Fruit fly (Drosophila melanogaster) whole organism, wandering third instar larva: ENCODE data around the gene CG17362.

Source experiments
- Abd-B ChIP-seq: fragments of >200 bp; optimal IDR thresholded peaks from 2 replicates; lab custom pipeline; 2017; ENCODE audit warnings: missing biosample characterization, missing genetic modification characterization
- CG9705 ChIP-seq: fragments of 200-800 bp; sonication (Bioruptor generic); optimal IDR thresholded peaks from 2 replicates; lab custom pipeline; 2018; ENCODE audit warnings: missing biosample characterization, mild to moderate bottlenecking, missing genetic modification characterization
- CrebA ChIP-seq: fragments of 200-800 bp; sonication (Bioruptor generic); optimal IDR thresholded peaks from 2 replicates; lab custom pipeline; 2016; ENCODE audit warnings: missing biosample characterization, mild to moderate bottlenecking, missing genetic modification characterization, borderline replicate concordance
- Dfd ChIP-seq: fragments of >200 bp; optimal IDR thresholded peaks from 2 replicates; lab custom pipeline; 2017; ENCODE audit warnings: missing biosample characterization, missing genetic modification characterization
- Dif ChIP-seq: fragments of 200-275, 200-300 bp; sonication (Bioruptor generic); optimal IDR thresholded peaks from 2 replicates; lab custom pipeline; 2018; ENCODE audit warnings: missing biosample characterization, missing genetic modification characterization; ENCODE audit not compliant: partially characterized antibody
- GATAd ChIP-seq: sonication (Bioruptor generic); optimal IDR thresholded peaks from 2 replicates; lab custom pipeline; 2016; ENCODE audit warnings: missing biosample characterization, missing genetic modification characterization
- HLH106 ChIP-seq: fragments of 200-800 bp; optimal IDR thresholded peaks from 3 replicates; lab custom pipeline; 2019; ENCODE audit warnings: missing biosample characterization, mild to moderate bottlenecking, missing genetic modification characterization, moderate library complexity
- Hnf4 ChIP-seq: fragments of 200-800 bp; sonication (Bioruptor generic); optimal IDR thresholded peaks from 2 replicates; lab custom pipeline; 2016; ENCODE audit warnings: missing biosample characterization, mild to moderate bottlenecking, missing genetic modification characterization
- Hr78 ChIP-seq: fragments of >200 bp; optimal IDR thresholded peaks from 2 replicates; lab custom pipeline; 2017; ENCODE audit warnings: missing biosample characterization, missing genetic modification characterization
- Hr83 ChIP-seq: fragments of 200-300 bp; sonication (Bioruptor generic); optimal IDR thresholded peaks from 2 replicates; lab custom pipeline; 2016; ENCODE audit warnings: missing biosample characterization, mild to moderate bottlenecking, missing genetic modification characterization, moderate library complexity; ENCODE audit not compliant: poor library complexity, severe bottlenecking
- Jra ChIP-seq: sonication (Bioruptor generic); optimal IDR thresholded peaks from 2 replicates; lab custom pipeline; 2016; ENCODE audit warnings: missing biosample characterization, missing genetic modification characterization
- Mio ChIP-seq: sonication (Bioruptor generic); optimal IDR thresholded peaks from 2 replicates; lab custom pipeline; 2016; ENCODE audit warnings: missing biosample characterization, missing genetic modification characterization
- OdsH ChIP-seq: fragments of 200-800 bp; sonication (Bioruptor generic); optimal IDR thresholded peaks from 2 replicates; lab custom pipeline; 2016; ENCODE audit warnings: missing biosample characterization, mild to moderate bottlenecking, missing genetic modification characterization
- Rel ChIP-seq, 2 experiments: fragments of 200-800 bp; sonication (Bioruptor generic) in 1 of 2; optimal IDR thresholded peaks; 2 replicates in 1 of 2; 3 replicates in 1 of 2; lab custom pipeline; 2016 to 2019; ENCODE audit warnings: mild to moderate bottlenecking in 2 of 2, missing biosample characterization in 2 of 2, missing genetic modification characterization in 2 of 2, moderate library complexity in 1 of 2
- Sp1 ChIP-seq: fragments of 200-800 bp; sonication (Bioruptor generic); optimal IDR thresholded peaks from 3 replicates; lab custom pipeline; 2019; ENCODE audit warnings: missing biosample characterization, mild to moderate bottlenecking, missing genetic modification characterization, moderate library complexity
- Vsx2 ChIP-seq: fragments of 200-300, 225-300 bp; sonication (Bioruptor generic); optimal IDR thresholded peaks from 2 replicates; lab custom pipeline; 2018; ENCODE audit warnings: missing biosample characterization, missing genetic modification characterization; ENCODE audit not compliant: partially characterized antibody
- br ChIP-seq: fragments of 200-800 bp; sonication (Bioruptor generic); optimal IDR thresholded peaks from 2 replicates; lab custom pipeline; 2016; ENCODE audit warnings: missing biosample characterization, missing genetic modification characterization
- brk ChIP-seq: fragments of 200-800 bp; sonication (Bioruptor generic); optimal IDR thresholded peaks from 2 replicates; lab custom pipeline; 2016; ENCODE audit warnings: missing biosample characterization, mild to moderate bottlenecking, missing genetic modification characterization
- dl ChIP-seq, 2 experiments: fragments of 175-275, 200-275 bp in 1 of 2; fragments of 200-275 bp in 1 of 2; sonication (Bioruptor generic); optimal IDR thresholded peaks; lab custom pipeline; 2018; ENCODE audit warnings: mild to moderate bottlenecking in 2 of 2, missing biosample characterization in 2 of 2, missing genetic modification characterization in 2 of 2, moderate library complexity in 2 of 2; ENCODE audit not compliant: partially characterized antibody in 2 of 2, insufficient read depth in 1 of 2
- dmrt93B ChIP-seq: fragments of 200-800 bp; sonication (Bioruptor generic); optimal IDR thresholded peaks from 2 replicates; lab custom pipeline; 2018; ENCODE audit warnings: missing biosample characterization, mild to moderate bottlenecking, missing genetic modification characterization
- dsf ChIP-seq: sonication (Bioruptor generic); optimal IDR thresholded peaks from 2 replicates; lab custom pipeline; 2016; ENCODE audit warnings: missing biosample characterization, missing genetic modification characterization, borderline replicate concordance
- ey ChIP-seq: fragments of 200-800 bp; sonication (Bioruptor generic); optimal IDR thresholded peaks from 2 replicates; lab custom pipeline; 2016; ENCODE audit warnings: missing biosample characterization, missing genetic modification characterization
- foxo ChIP-seq, 2 experiments: fragments of 200-800 bp; sonication (Bioruptor generic); optimal IDR thresholded peaks; 2 replicates in 1 of 2; 3 replicates in 1 of 2; lab custom pipeline; 2016 to 2017; ENCODE audit warnings: missing biosample characterization in 2 of 2, missing genetic modification characterization in 2 of 2
- h ChIP-seq: fragments of 200-800 bp; sonication (Bioruptor generic); optimal IDR thresholded peaks from 3 replicates; lab custom pipeline; 2016; ENCODE audit warnings: missing biosample characterization, mild to moderate bottlenecking, missing genetic modification characterization
- jim ChIP-seq: fragments of 175-275, 200-325 bp; sonication (Bioruptor generic); optimal IDR thresholded peaks from 2 replicates; lab custom pipeline; 2016; ENCODE audit warnings: missing biosample characterization, mild to moderate bottlenecking, missing genetic modification characterization
- lola ChIP-seq: fragments of >200 bp; optimal IDR thresholded peaks from 2 replicates; lab custom pipeline; 2017; ENCODE audit warnings: missing biosample characterization, missing genetic modification characterization
- psq ChIP-seq: fragments of 200-800 bp; sonication (Bioruptor generic); optimal IDR thresholded peaks from 3 replicates; lab custom pipeline; 2017; ENCODE audit warnings: missing biosample characterization, mild to moderate bottlenecking, missing genetic modification characterization, moderate library complexity
- rgr ChIP-seq: fragments of 200-800 bp; sonication (Bioruptor generic); optimal IDR thresholded peaks from 3 replicates; lab custom pipeline; 2016; ENCODE audit warnings: missing biosample characterization, mild to moderate bottlenecking, missing genetic modification characterization
- sage ChIP-seq: fragments of 200-800 bp; sonication (Bioruptor generic); optimal IDR thresholded peaks from 2 replicates; lab custom pipeline; 2016; ENCODE audit warnings: missing biosample characterization, mild to moderate bottlenecking, missing genetic modification characterization
- sv ChIP-seq: fragments of 200-800 bp; sonication (Bioruptor generic); optimal IDR thresholded peaks from 3 replicates; lab custom pipeline; 2016; ENCODE audit warnings: missing biosample characterization, missing genetic modification characterization
- tai ChIP-seq: sonication (Bioruptor generic); optimal IDR thresholded peaks from 2 replicates; lab custom pipeline; 2016; ENCODE audit warnings: missing biosample characterization, missing genetic modification characterization
- usp ChIP-seq: fragments of >200 bp; optimal IDR thresholded peaks from 2 replicates; lab custom pipeline; 2017; ENCODE audit warnings: missing biosample characterization, missing genetic modification characterization
- woc ChIP-seq: sonication (Bioruptor generic); optimal IDR thresholded peaks from 2 replicates; lab custom pipeline; 2016; ENCODE audit warnings: missing biosample characterization, mild to moderate bottlenecking, missing genetic modification characterization

Gene CG17362

dm6 chr3L:13996992-13997391 is 10.6 kb downstream of the CG17362 start, which contains the start of gene CG17361:
Gene CG17361 (plus strand): TSS chr3L:13997191.
- TF ChIP-seq dmrt93B (GFP tag; lab: Kevin White, UChicago) (no peak), HLH106 (tag; lab: Kevin White, UChicago) (peak; percentile 23), dl (GFP tag; optimal IDR thresholded peaks at IDR 0.05; lab: Kevin White, UChicago; ENCODE audit: insufficient read depth in 1 of 2, partially characterized antibody in 2 of 2) (no peak), CrebA (no peak), h (GFP tag; lab: Kevin White, UChicago) (no peak), br (GFP tag; lab: Kevin White, UChicago) (no peak), sage (GFP tag; lab: Kevin White, UChicago) (no peak), Hnf4 (GFP tag; lab: Kevin White, UChicago) (no peak)

DNA sequence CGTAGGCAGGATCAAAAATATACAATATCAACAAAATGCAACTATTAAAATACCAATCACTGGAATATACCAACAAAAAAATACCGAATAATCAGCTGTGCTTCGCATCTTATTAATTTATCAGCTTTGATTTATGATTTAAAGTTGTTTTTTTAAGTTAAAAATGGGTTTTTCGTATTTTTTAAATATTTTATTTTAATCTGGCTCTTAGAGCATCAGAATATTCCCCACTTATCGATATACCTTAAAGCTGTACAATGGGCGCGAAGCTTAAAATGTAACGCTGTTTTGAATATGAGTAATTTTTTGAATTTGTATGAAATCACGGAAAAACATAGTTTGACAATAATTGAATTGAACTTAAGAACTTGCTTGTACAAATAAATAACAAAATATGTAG is 12.8 kb downstream of the CG17362 start, which contains the start of gene CG17359:
Gene CG17359 (minus strand): TSS at position 48 of the 400 bp plus-strand sequence.
- TF ChIP-seq OdsH (GFP tag; lab: Kevin White, UChicago) (no peak), Sp1 (GFP tag; lab: Kevin White, UChicago) (no peak), Hnf4 (GFP tag; lab: Kevin White, UChicago) (no peak), usp (GFP tag; lab: Kevin White, UChicago) (no peak), rgr (GFP tag; lab: Kevin White, UChicago) (no peak), jim (GFP tag; lab: Kevin White, UChicago) (no peak), Hr83 (GFP tag; lab: Kevin White, UChicago) (no peak), lola (GFP tag; lab: Kevin White, UChicago) (no peak), Mio (GFP tag; lab: Kevin White, UChicago) (no peak), GATAd (GFP tag; lab: Kevin White, UChicago) (no peak), dl (GFP tag; optimal IDR thresholded peaks at IDR 0.05; lab: Kevin White, UChicago; ENCODE audit: insufficient read depth in 1 of 2, partially characterized antibody in 2 of 2) (no peak), CrebA (no peak), Vsx2 (GFP tag; lab: Kevin White, UChicago) (no peak), Dfd (GFP tag; lab: Kevin White, UChicago) (no peak), Dif (GFP tag; lab: Kevin White, UChicago) (no peak), Rel (GFP tag; optimal IDR thresholded peaks at IDR 0.05; lab: Kevin White, UChicago) (no peak), Rel (tag; optimal IDR thresholded peaks at IDR 0.05; lab: Kevin White, UChicago) (no peak)
- TF ChIP-seq, all 38 proteins: peak for 0

DNA sequence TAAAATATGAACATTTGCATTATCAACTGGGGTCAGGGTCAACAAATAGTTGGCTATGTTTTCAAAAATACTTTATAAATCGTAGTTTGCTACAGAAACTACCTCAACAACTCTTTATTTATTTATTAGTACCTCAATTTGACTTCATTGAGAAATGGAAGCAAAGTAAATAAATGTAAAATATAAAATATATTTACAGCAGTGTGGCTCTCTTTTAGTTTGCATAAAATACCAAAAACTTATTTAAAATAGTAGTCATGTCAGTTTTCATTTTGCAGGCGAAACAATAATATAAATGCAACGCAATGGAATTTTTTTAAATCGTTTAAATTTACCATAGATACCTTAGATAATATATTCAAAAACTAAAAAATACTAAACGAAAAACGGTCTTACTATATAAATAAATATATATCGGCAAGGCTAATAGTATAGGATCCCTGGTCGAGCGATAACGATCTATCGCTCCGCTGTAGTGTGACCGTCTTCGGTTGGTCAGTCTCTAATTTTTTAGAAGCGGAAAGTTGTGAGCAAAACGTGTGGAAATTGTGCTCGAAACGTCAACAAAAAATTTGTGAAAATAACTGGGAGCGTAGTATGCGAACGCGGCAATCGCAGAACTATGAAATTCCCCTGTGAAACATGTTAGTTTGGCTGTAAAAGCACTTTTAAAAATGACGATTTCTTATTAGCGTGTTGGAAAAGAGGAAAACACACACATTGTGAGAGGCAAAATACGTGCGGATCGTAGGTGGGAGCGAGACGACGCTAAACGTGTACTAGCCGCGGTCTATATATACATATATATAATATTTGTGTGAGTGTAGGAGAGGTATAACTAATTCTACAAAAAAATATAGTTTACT is 15.5 kb downstream of the CG17362 start, which contains the start of the genes Nprl3 and upSET:
Gene Nprl3 (minus strand): TSS at position 223 of the 866 bp plus-strand sequence.
Gene upSET (plus strand): TSS at position 470 of the 866 bp plus-strand sequence.
- TF ChIP-seq dsf (peak; percentile 32), brk (GFP tag; lab: Kevin White, UChicago) (peak; percentile 38), HLH106 (tag; lab: Kevin White, UChicago) (peak; percentile 14), br (GFP tag; lab: Kevin White, UChicago) (no peak), Sp1 (GFP tag; lab: Kevin White, UChicago) (peak; percentile 14), sage (GFP tag; lab: Kevin White, UChicago) (no peak), OdsH (GFP tag; lab: Kevin White, UChicago) (no peak), sv (peak; percentile 44), Rel (GFP tag; optimal IDR thresholded peaks at IDR 0.05; lab: Kevin White, UChicago) (no peak), Rel (tag; optimal IDR thresholded peaks at IDR 0.05; lab: Kevin White, UChicago) (peak; percentile 89), lola (GFP tag; lab: Kevin White, UChicago) (no peak), rgr (GFP tag; lab: Kevin White, UChicago) (peak; percentile 17), woc (GFP tag; lab: Kevin White, UChicago) (peak; percentile 23), Hr83 (GFP tag; lab: Kevin White, UChicago) (no peak), h (GFP tag; lab: Kevin White, UChicago) (no peak)
- TF ChIP-seq, all 38 proteins: peak for 8

DNA sequence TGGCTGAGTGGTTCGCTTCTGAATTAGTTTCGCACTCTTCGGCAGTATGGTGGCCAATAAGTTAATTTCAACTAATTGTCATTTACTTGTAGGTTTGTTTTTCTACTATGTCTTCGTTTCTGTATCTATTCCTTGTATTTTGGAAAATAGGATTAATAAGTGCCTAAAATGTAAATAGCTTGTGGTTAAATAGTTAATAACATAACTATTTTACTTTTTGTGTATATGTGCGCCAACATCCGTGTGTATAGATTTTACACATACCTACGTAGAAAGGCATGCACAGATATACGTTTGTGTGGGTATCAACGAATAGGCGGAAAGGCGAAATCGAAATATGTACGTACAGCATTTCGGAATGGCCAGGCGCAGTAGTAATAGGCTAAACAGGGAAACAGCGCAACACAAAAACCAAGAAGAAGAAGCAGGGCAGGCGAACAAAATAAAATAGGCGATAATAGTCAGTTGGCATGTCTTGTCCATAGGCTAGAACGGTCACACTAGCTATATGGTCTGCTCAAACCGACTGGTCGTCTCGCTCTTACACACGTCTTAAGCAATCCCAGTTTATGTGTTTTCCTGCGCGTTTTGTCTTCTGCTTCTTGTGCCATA is 16.2 kb downstream of the CG17362 start:
- TF ChIP-seq HLH106 (tag; lab: Kevin White, UChicago) (no peak), dsf (no peak), dmrt93B (GFP tag; lab: Kevin White, UChicago) (no peak), tai (GFP tag; lab: Kevin White, UChicago) (no peak), brk (GFP tag; lab: Kevin White, UChicago) (no peak), br (GFP tag; lab: Kevin White, UChicago) (peak; percentile 21), Jra (GFP tag; lab: Kevin White, UChicago) (peak; percentile 30), GATAd (GFP tag; lab: Kevin White, UChicago) (no peak), Hr83 (GFP tag; lab: Kevin White, UChicago) (no peak), h (GFP tag; lab: Kevin White, UChicago) (no peak), psq (GFP tag; lab: Kevin White, UChicago) (peak; percentile 100), sv (no peak), Abd-B (GFP tag; lab: Kevin White, UChicago) (no peak), usp (GFP tag; lab: Kevin White, UChicago) (no peak), dl (GFP tag; optimal IDR thresholded peaks at IDR 0.05; lab: Kevin White, UChicago; ENCODE audit: insufficient read depth in 1 of 2, partially characterized antibody in 2 of 2) (no peak), OdsH (GFP tag; lab: Kevin White, UChicago) (no peak), Mio (GFP tag; lab: Kevin White, UChicago) (no peak), rgr (GFP tag; lab: Kevin White, UChicago) (no peak), Hr78 (GFP tag; lab: Kevin White, UChicago) (no peak), Rel (GFP tag; optimal IDR thresholded peaks at IDR 0.05; lab: Kevin White, UChicago) (no peak), Rel (tag; optimal IDR thresholded peaks at IDR 0.05; lab: Kevin White, UChicago) (peak; percentile 47), foxo (GFP tag; optimal IDR thresholded peaks at IDR 0.05; lab: Kevin White, UChicago) (no peak), lola (GFP tag; lab: Kevin White, UChicago) (no peak), ey (GFP tag; lab: Kevin White, UChicago) (no peak), Dif (GFP tag; lab: Kevin White, UChicago) (peak; percentile 32), CG9705 (no peak)
